Fruit fly (Drosophila melanogaster) whole organism, pupa: Measurements from ENCODE around the gene Miro.

Experiments used
- CG10348 ChIP-seq: fragments of 200-800 bp; sonication (Bioruptor generic); IDR thresholded peaks from 2 replicates; pipeline ENCODE4 v1.3.6; 2022; ENCODE audit warnings: missing biosample characterization, missing genetic modification characterization
- CG13204 ChIP-seq: fragments of 200-800 bp; sonication (Bioruptor generic); optimal IDR thresholded peaks from 2 replicates; lab custom pipeline; 2018; ENCODE audit warnings: missing biosample characterization, mild to moderate bottlenecking, missing genetic modification characterization, moderate library complexity
- CG14655 ChIP-seq: fragments of 200-800 bp; sonication (Bioruptor generic); optimal IDR thresholded peaks from 3 replicates; lab custom pipeline; 2017; ENCODE audit warnings: mild to moderate bottlenecking, missing biosample characterization, missing genetic modification reagents, missing genetic modification characterization
- CG15710 ChIP-seq: fragments of 200-800 bp; sonication (Bioruptor generic); optimal IDR thresholded peaks from 2 replicates; lab custom pipeline; 2018; ENCODE audit warnings: missing biosample characterization, mild to moderate bottlenecking, missing genetic modification characterization, moderate library complexity
- CG32121 ChIP-seq: fragments of 200-800 bp; sonication (Bioruptor generic); IDR thresholded peaks from 2 replicates; pipeline ENCODE4 v1.3.6; 2022; ENCODE audit warnings: missing biosample characterization, missing genetic modification characterization
- CG34367 ChIP-seq: fragments of 200-800 bp; sonication (Bioruptor generic); optimal IDR thresholded peaks from 2 replicates; lab custom pipeline; 2018; ENCODE audit warnings: missing biosample characterization, mild to moderate bottlenecking, missing genetic modification characterization
- CG8301 ChIP-seq: fragments of 200-800 bp; sonication (Bioruptor generic); optimal IDR thresholded peaks from 2 replicates; lab custom pipeline; 2018; ENCODE audit warnings: missing biosample characterization, mild to moderate bottlenecking, missing genetic modification characterization
- CG9948 ChIP-seq: fragments of 200-800 bp; sonication (Bioruptor generic); optimal IDR thresholded peaks from 2 replicates; lab custom pipeline; 2018; ENCODE audit warnings: missing biosample characterization, mild to moderate bottlenecking, missing genetic modification characterization, moderate library complexity
- D1 ChIP-seq: fragments of 200-800 bp; sonication (Bioruptor generic); optimal IDR thresholded peaks from 2 replicates; lab custom pipeline; 2018; ENCODE audit warnings: missing biosample characterization, mild to moderate bottlenecking, missing genetic modification characterization, moderate library complexity
- Pif1B ChIP-seq: fragments of 200-800 bp; sonication (Bioruptor generic); optimal IDR thresholded peaks from 3 replicates; lab custom pipeline; 2016; ENCODE audit warnings: missing biosample characterization, missing genetic modification characterization
- gl ChIP-seq: fragments of 200-800 bp; sonication (Bioruptor generic); optimal IDR thresholded peaks from 2 replicates; lab custom pipeline; 2018; ENCODE audit warnings: missing biosample characterization, mild to moderate bottlenecking, missing genetic modification characterization

DNA sequence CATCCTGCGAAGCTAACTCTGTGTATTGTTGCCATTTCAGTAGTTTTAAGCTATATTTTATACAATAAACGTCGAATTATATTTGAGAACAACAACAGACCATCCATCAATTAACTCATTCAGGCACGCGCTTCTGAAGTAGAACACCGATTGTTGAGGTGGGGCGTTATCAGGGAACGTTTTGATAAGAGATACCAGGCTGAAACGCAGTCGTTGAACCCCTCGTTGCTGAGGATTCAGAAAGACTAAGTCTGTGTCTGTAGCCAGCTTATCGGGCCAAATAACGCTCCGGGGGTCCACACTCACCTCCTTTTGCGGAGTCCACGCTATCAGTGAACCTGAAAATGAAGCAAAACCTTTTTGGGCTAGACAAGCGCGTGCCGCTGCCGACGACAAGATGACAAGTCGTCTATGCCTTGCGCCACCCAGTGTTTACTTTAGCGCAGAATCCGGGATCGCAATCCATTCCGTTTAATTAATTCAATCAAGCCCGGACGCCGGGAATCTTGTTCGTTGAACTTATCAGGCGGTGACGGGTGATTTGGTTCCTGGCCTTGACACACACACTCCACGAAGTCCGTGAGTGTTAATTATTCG is 15.0 kb upstream of the Miro start:
- no peak for TF ChIP-seq CG13204 (GFP tag; lab: Kevin White, UChicago)
- TF ChIP-seq Pif1B (GFP tag; lab: Kevin White, UChicago): no peak
- no peak for TF ChIP-seq CG9948
- TF ChIP-seq CG34367 (tag; lab: Kevin White, UChicago): no peak
- TF ChIP-seq CG14655 (GFP tag; lab: Kevin White, UChicago): no peak
- no peak for TF ChIP-seq D1
- TF ChIP-seq CG32121 (GFP tag; lab: Robert Waterston, UW): no peak
- no peak for TF ChIP-seq CG10348 (GFP tag; lab: Robert Waterston, UW)
- no peak for TF ChIP-seq gl
- no peak for TF ChIP-seq CG15710 (tag; lab: Kevin White, UChicago)
- no peak for TF ChIP-seq CG8301 (tag; lab: Kevin White, UChicago)
